Fruit fly (Drosophila melanogaster): Measurements from ENCODE around the gene CG12594.

The CG12594 gene

dm6 chr3R:11694311-11695305 lies 26.9 kb upstream of the CG12594 start, which contains the start of gene Fer3:
Gene Fer3 (minus strand): TSS chr3R:11694311.
- TF ChIP-seq usp (GFP tag; optimal IDR thresholded peaks at IDR 0.05) (no peak), CG8478 (optimal IDR thresholded peaks at IDR 0.05) (no peak), pan (optimal IDR thresholded peaks at IDR 0.05) (no peak), Dll (optimal IDR thresholded peaks at IDR 0.05) (no peak), EcR (GFP tag; optimal IDR thresholded peaks at IDR 0.05) (no peak), psq (optimal IDR thresholded peaks at IDR 0.05) (no peak)

DNA sequence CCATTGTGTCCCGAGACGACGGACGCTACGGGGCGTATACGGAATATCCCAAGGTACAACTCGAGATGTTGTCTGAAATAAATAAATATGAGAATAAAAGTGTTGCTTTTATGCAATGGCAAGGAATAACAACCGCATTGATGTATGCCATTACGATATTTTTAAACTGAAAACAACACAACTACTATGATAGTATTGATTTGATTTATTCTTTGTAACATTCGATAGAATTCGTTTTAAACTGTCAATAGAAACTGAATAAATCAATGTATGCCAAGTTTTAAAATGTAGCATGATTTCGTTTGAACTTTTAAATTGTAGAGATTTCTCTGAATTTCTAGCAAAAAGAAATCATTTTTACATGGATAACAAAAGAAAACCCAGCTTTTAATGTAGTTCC lies 25.3 kb upstream of the CG12594 start, which contains the start of gene CG14717:
Gene CG14717, plus strand, starts transcription at position 301 of the 400 bp plus-strand sequence.
- TF ChIP-seq pan (optimal IDR thresholded peaks at IDR 0.05) (no peak), CG8478 (optimal IDR thresholded peaks at IDR 0.05) (no peak), Dll (optimal IDR thresholded peaks at IDR 0.05) (no peak), EcR (GFP tag; optimal IDR thresholded peaks at IDR 0.05) (no peak), psq (optimal IDR thresholded peaks at IDR 0.05) (no peak), usp (GFP tag; optimal IDR thresholded peaks at IDR 0.05) (no peak)

- TF ChIP-seq usp (GFP tag; optimal IDR thresholded peaks at IDR 0.05) = no peak
Observed at dm6 chr3R:11700314-11700713, 21.2 kb upstream of the CG12594 start, which contains the start of gene CG14718. Gene CG14718 (plus strand): TSS chr3R:11700614.

DNA sequence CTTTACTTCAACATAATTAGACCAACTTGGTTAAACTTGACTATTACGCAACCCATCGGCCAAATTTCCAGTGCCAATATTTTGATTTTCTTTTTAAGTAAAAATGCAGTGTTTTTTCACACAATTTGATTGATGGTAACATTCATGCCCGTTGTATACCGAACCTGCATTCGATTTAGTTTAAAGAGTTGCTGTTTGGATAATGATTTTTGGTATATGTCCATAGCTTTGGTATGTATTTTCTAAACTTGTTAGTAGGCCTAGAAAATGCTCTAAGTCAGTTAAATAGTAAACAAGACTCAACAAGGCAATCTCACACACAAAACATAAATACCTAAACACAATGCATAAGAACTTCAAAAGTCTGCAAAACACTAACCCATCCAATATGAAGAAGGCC lies 17.8 kb upstream of the CG12594 start, which contains the start of gene I-t:
Gene I-t, plus strand, starts transcription at position 301 of the 400 bp plus-strand sequence.
- no peak for TF ChIP-seq EcR (GFP tag; optimal IDR thresholded peaks at IDR 0.05)
- TF ChIP-seq psq (optimal IDR thresholded peaks at IDR 0.05) = no peak
- TF ChIP-seq pan (optimal IDR thresholded peaks at IDR 0.05) = no peak
- TF ChIP-seq CG8478 (optimal IDR thresholded peaks at IDR 0.05) = no peak
- no peak for TF ChIP-seq Dll (optimal IDR thresholded peaks at IDR 0.05)
- no peak for TF ChIP-seq usp (GFP tag; optimal IDR thresholded peaks at IDR 0.05)

dm6 chr3R:11711376-11711775 lies 10.2 kb upstream of the CG12594 start, which contains the start of gene CG14720:
Gene CG14720 (plus strand): TSS chr3R:11711676.
- no peak for TF ChIP-seq CG8478 (optimal IDR thresholded peaks at IDR 0.05)
- TF ChIP-seq psq (optimal IDR thresholded peaks at IDR 0.05) = no peak
- no peak for TF ChIP-seq pan (optimal IDR thresholded peaks at IDR 0.05)
- no peak for TF ChIP-seq EcR (GFP tag; optimal IDR thresholded peaks at IDR 0.05)
- TF ChIP-seq usp (GFP tag; optimal IDR thresholded peaks at IDR 0.05) = no peak
- no peak for TF ChIP-seq Dll (optimal IDR thresholded peaks at IDR 0.05)

- TF ChIP-seq psq (optimal IDR thresholded peaks at IDR 0.05) = no peak
- TF ChIP-seq EcR (GFP tag; optimal IDR thresholded peaks at IDR 0.05) = no peak
- TF ChIP-seq Dll (optimal IDR thresholded peaks at IDR 0.05) = no peak
- no peak for TF ChIP-seq usp (GFP tag; optimal IDR thresholded peaks at IDR 0.05)
- no peak for TF ChIP-seq pan (optimal IDR thresholded peaks at IDR 0.05)
- TF ChIP-seq CG8478 (optimal IDR thresholded peaks at IDR 0.05) = no peak
Observed at dm6 chr3R:11735337-11735736, 13.8 kb downstream of the CG12594 start, which contains the start of gene CG14721. Gene CG14721 (plus strand): TSS chr3R:11735447.

dm6 chr3R:11741730-11742203 lies 20.2 kb downstream of the CG12594 start, which contains the start of the genes Blm and CG14722:
Gene Blm (minus strand): TSS chr3R:11741783.
Gene CG14722 (plus strand): TSS chr3R:11741890.
- TF ChIP-seq CG8478 (optimal IDR thresholded peaks at IDR 0.05) = no peak
- TF ChIP-seq psq (optimal IDR thresholded peaks at IDR 0.05) = no peak
- TF ChIP-seq Dll (optimal IDR thresholded peaks at IDR 0.05) = no peak
- no peak for TF ChIP-seq usp (GFP tag; optimal IDR thresholded peaks at IDR 0.05)
- no peak for TF ChIP-seq EcR (GFP tag; optimal IDR thresholded peaks at IDR 0.05)
- TF ChIP-seq pan (optimal IDR thresholded peaks at IDR 0.05) = no peak

- TF ChIP-seq EcR (GFP tag; optimal IDR thresholded peaks at IDR 0.05) (no peak), psq (optimal IDR thresholded peaks at IDR 0.05) (no peak), Dll (optimal IDR thresholded peaks at IDR 0.05) (no peak), CG8478 (optimal IDR thresholded peaks at IDR 0.05) (no peak), pan (optimal IDR thresholded peaks at IDR 0.05) (no peak), usp (GFP tag; optimal IDR thresholded peaks at IDR 0.05) (no peak)
Observed at dm6 chr3R:11749297-11750293, 28.1 kb downstream of the CG12594 start, which contains the start of gene CG6923. Gene CG6923 (minus strand): TSS chr3R:11750029.

dm6 chr3R:11750294-11750432 lies 28.6 kb downstream of the CG12594 start, which contains the start of gene CG43062:
Gene CG43062 (plus strand): TSS chr3R:11750333.
- TF ChIP-seq usp (GFP tag; optimal IDR thresholded peaks at IDR 0.05) (no peak), CG8478 (optimal IDR thresholded peaks at IDR 0.05) (no peak), pan (optimal IDR thresholded peaks at IDR 0.05) (no peak)

- no peak for TF ChIP-seq EcR (GFP tag; optimal IDR thresholded peaks at IDR 0.05)
- TF ChIP-seq usp (GFP tag; optimal IDR thresholded peaks at IDR 0.05) = no peak
- no peak for TF ChIP-seq CG8478 (optimal IDR thresholded peaks at IDR 0.05)
- TF ChIP-seq Dll (optimal IDR thresholded peaks at IDR 0.05) = no peak
- no peak for TF ChIP-seq pan (optimal IDR thresholded peaks at IDR 0.05)
- no peak for TF ChIP-seq psq (optimal IDR thresholded peaks at IDR 0.05)
Observed at dm6 chr3R:11751756-11752155, 30.2 kb downstream of the CG12594 start.

- TF ChIP-seq usp (GFP tag; optimal IDR thresholded peaks at IDR 0.05) (no peak), psq (optimal IDR thresholded peaks at IDR 0.05) (no peak), Dll (optimal IDR thresholded peaks at IDR 0.05) (no peak), CG8478 (optimal IDR thresholded peaks at IDR 0.05) (no peak)
Observed at dm6 chr3R:11756762-11757161, 35.2 kb downstream of the CG12594 start.
